Worm (Caenorhabditis elegans): ENCODE data around the gene T26C12.3.
"Not testable (repeated sequence)": the region's sequence is repeated elsewhere in the genome, so short reads cannot be mapped to it uniquely, and the experiment has no call there.

ce11 chrIV:3303690-3304089 lies 30.5 kb upstream of the T26C12.3 start, which contains the start of gene idpp-12:
- not testable (repeated sequence) for TF ChIP-seq aly-2 (tag; optimal IDR thresholded peaks at IDR 0.05); nhr-11 (tag; optimal IDR thresholded peaks at IDR 0.05); R02D3.7 (tag; optimal IDR thresholded peaks at IDR 0.05); lin-15B (tag; optimal IDR thresholded peaks at IDR 0.05); hmg-11 (tag; optimal IDR thresholded peaks at IDR 0.05); ama-1 (optimal IDR thresholded peaks at IDR 0.05); zag-1 (tag; optimal IDR thresholded peaks at IDR 0.05); pha-4 (tag; optimal IDR thresholded peaks at IDR 0.05); ztf-11 (tag; optimal IDR thresholded peaks at IDR 0.05); elt-3 (tag; optimal IDR thresholded peaks at IDR 0.05)

Data from whole organism, L3 larva.